Fruit fly (Drosophila melanogaster) whole organism, embryonic: ENCODE results near the gene Gdi.

ENCODE experiments used
- CG10654 ChIP-seq: fragments of 200-800 bp; sonication (Bioruptor generic); optimal IDR thresholded peaks from 2 replicates; lab custom pipeline; 2016; ENCODE audit warnings: missing biosample characterization, missing genetic modification characterization
- CG11085 ChIP-seq: fragments of 200-800 bp; sonication (Bioruptor generic); IDR thresholded peaks from 2 replicates; pipeline ENCODE4 v1.3.6; 2022; ENCODE audit warnings: missing biosample characterization, missing genetic modification characterization
- CG11093 ChIP-seq: fragments of 200-800 bp; sonication (Bioruptor generic); IDR thresholded peaks from 3 replicates; pipeline ENCODE4 v1.3.6; 2022; ENCODE audit warnings: missing biosample characterization, missing genetic modification characterization
- CG12236 ChIP-seq: fragments of 200-800 bp; sonication (Bioruptor generic); optimal IDR thresholded peaks from 2 replicates; lab custom pipeline; 2016; ENCODE audit warnings: missing biosample characterization, missing genetic modification characterization
- CG15514 ChIP-seq: fragments of 200-800 bp; sonication (Bioruptor generic); optimal IDR thresholded peaks from 3 replicates; lab custom pipeline; 2017; ENCODE audit warnings: missing biosample characterization, missing genetic modification characterization, mild to moderate bottlenecking, moderate library complexity, missing genetic modification reagents
- CG1602 ChIP-seq: fragments of 200-800 bp; sonication (Bioruptor generic); optimal IDR thresholded peaks from 3 replicates; lab custom pipeline; 2016; ENCODE audit warnings: missing biosample characterization, missing genetic modification characterization
- CG1603 ChIP-seq: fragments of 200-800 bp; sonication (Bioruptor generic); optimal IDR thresholded peaks from 2 replicates; lab custom pipeline; 2019; ENCODE audit warnings: missing biosample characterization, mild to moderate bottlenecking, missing genetic modification characterization, moderate library complexity
- CG16863 ChIP-seq: fragments of 200-800 bp; sonication (Bioruptor generic); optimal IDR thresholded peaks from 3 replicates; lab custom pipeline; 2016; ENCODE audit warnings: missing biosample characterization, missing genetic modification characterization
- CG17385 ChIP-seq: fragments of 200-800 bp; sonication (Bioruptor generic); optimal IDR thresholded peaks from 3 replicates; lab custom pipeline; 2018; ENCODE audit warnings: missing biosample characterization, mild to moderate bottlenecking, missing genetic modification characterization
- CG18011 ChIP-seq: fragments of 200-800 bp; sonication (Bioruptor generic); optimal IDR thresholded peaks from 2 replicates; lab custom pipeline; 2017; ENCODE audit warnings: missing biosample characterization, missing genetic modification characterization, mild to moderate bottlenecking, moderate library complexity, missing genotype
- CG32767 ChIP-seq: fragments of 200-800 bp; sonication (Bioruptor generic); IDR thresholded peaks from 2 replicates; pipeline ENCODE4 v1.3.6; 2022; ENCODE audit warnings: missing biosample characterization, missing genetic modification characterization
- CG32772 ChIP-seq: fragments of 200-800 bp; sonication (Bioruptor generic); IDR thresholded peaks from 2 replicates; pipeline ENCODE4 v1.3.6; 2022; ENCODE audit warnings: missing biosample characterization, missing genetic modification characterization
- CG3281 ChIP-seq: fragments of 200-800 bp; sonication (Bioruptor generic); optimal IDR thresholded peaks from 3 replicates; lab custom pipeline; 2017; ENCODE audit warnings: missing biosample characterization, mild to moderate bottlenecking, missing genetic modification characterization
- CG33557 ChIP-seq: fragments of 200-800 bp; sonication (Bioruptor generic); optimal IDR thresholded peaks from 2 replicates; lab custom pipeline; 2019; ENCODE audit warnings: missing biosample characterization, mild to moderate bottlenecking, missing genetic modification characterization, moderate library complexity
- CG6654 ChIP-seq: fragments of 200-800 bp; sonication (Bioruptor generic); optimal IDR thresholded peaks from 2 replicates; lab custom pipeline; 2017; ENCODE audit warnings: missing biosample characterization, mild to moderate bottlenecking, missing genetic modification characterization
- CG6683 ChIP-seq: fragments of 200-800 bp; sonication (Bioruptor generic); optimal IDR thresholded peaks from 2 replicates; lab custom pipeline; 2017; ENCODE audit warnings: missing biosample characterization, mild to moderate bottlenecking, missing genetic modification characterization, missing genetic modification reagents
- CG9609 ChIP-seq: fragments of 200-800 bp; sonication (Bioruptor generic); optimal IDR thresholded peaks from 3 replicates; lab custom pipeline; 2016; ENCODE audit warnings: missing biosample characterization, missing genetic modification characterization
- Doc3 ChIP-seq: fragments of 200-800 bp; sonication (Bioruptor generic); IDR thresholded peaks from 3 replicates; pipeline ENCODE4 v1.3.6; 2022; ENCODE audit warnings: missing biosample characterization, missing genetic modification characterization; ENCODE audit not compliant: partially characterized antibody
- Elba2 ChIP-seq: fragments of 200-800 bp; sonication (Bioruptor generic); optimal IDR thresholded peaks from 3 replicates; lab custom pipeline; 2016; ENCODE audit warnings: missing biosample characterization, missing genetic modification characterization
- Fer3 ChIP-seq: fragments of 200-800 bp; sonication (Bioruptor generic); optimal IDR thresholded peaks from 2 replicates; lab custom pipeline; 2018; ENCODE audit warnings: missing biosample characterization, mild to moderate bottlenecking, missing genetic modification characterization, moderate library complexity
- HLH3B ChIP-seq: fragments of 200-800 bp; sonication (Bioruptor generic); IDR thresholded peaks from 2 replicates; pipeline ENCODE4 v1.3.6; 2022; ENCODE audit warnings: missing biosample characterization, missing genetic modification characterization
- HLH54F ChIP-seq: fragments of 200-800 bp; sonication (Bioruptor generic); optimal IDR thresholded peaks from 3 replicates; lab custom pipeline; 2016; ENCODE audit warnings: missing biosample characterization, missing genetic modification characterization
- MESR4 ChIP-seq: fragments of 200-800 bp; sonication (Bioruptor generic); optimal IDR thresholded peaks from 2 replicates; lab custom pipeline; 2018; ENCODE audit warnings: missing biosample characterization, mild to moderate bottlenecking, missing genetic modification characterization, moderate library complexity
- NC2β ChIP-seq: fragments of 200-800 bp; sonication (Bioruptor generic); optimal IDR thresholded peaks from 2 replicates; lab custom pipeline; 2016; ENCODE audit warnings: missing biosample characterization, missing genetic modification characterization
- Neu2 ChIP-seq: fragments of 200-800 bp; sonication (Bioruptor generic); optimal IDR thresholded peaks from 3 replicates; lab custom pipeline; 2016; ENCODE audit warnings: missing biosample characterization, missing genetic modification characterization, borderline replicate concordance
- Nf-YA ChIP-seq: fragments of 200-800 bp; sonication (Bioruptor generic); IDR thresholded peaks from 2 replicates; pipeline ENCODE4 v1.3.6; 2022; ENCODE audit warnings: missing biosample characterization, missing genetic modification characterization
- Sry-β ChIP-seq: fragments of 200-800 bp; sonication (Bioruptor generic); optimal IDR thresholded peaks from 2 replicates; lab custom pipeline; 2018; ENCODE audit warnings: missing biosample characterization, mild to moderate bottlenecking, missing genetic modification characterization, moderate library complexity
- Usf ChIP-seq: fragments of 200-800 bp; sonication (Bioruptor generic); optimal IDR thresholded peaks from 2 replicates; lab custom pipeline; 2017; ENCODE audit warnings: missing genotype, missing biosample characterization, missing genetic modification characterization
- chinmo ChIP-seq: fragments of 200-800 bp; sonication (Bioruptor generic); IDR thresholded peaks from 4 replicates; pipeline ENCODE4 v1.3.6; 2022; ENCODE audit warnings: missing biosample characterization, missing genetic modification characterization; ENCODE audit not compliant: partially characterized antibody
- chm ChIP-seq: fragments of 200-800 bp; sonication (Bioruptor generic); IDR thresholded peaks from 2 replicates; pipeline ENCODE4 v1.3.6; 2022; ENCODE audit warnings: missing biosample characterization, missing genetic modification characterization
- dati ChIP-seq: fragments of 200-800 bp; sonication (Bioruptor generic); IDR thresholded peaks from 2 replicates; pipeline ENCODE4 v1.3.6; 2022; ENCODE audit warnings: missing biosample characterization, missing genetic modification characterization
- gce ChIP-seq: fragments of 200-800 bp; sonication (Bioruptor generic); IDR thresholded peaks from 3 replicates; pipeline ENCODE4 v1.3.6; 2022; ENCODE audit warnings: missing biosample characterization, missing genetic modification characterization
- hb ChIP-seq: fragments of 200-800 bp; sonication (Bioruptor generic); IDR thresholded peaks from 3 replicates; pipeline ENCODE4 v1.3.6; 2022; ENCODE audit warnings: missing biosample characterization, missing genetic modification characterization; ENCODE audit not compliant: partially characterized antibody
- jumu ChIP-seq: fragments of 200-800 bp; sonication (Bioruptor generic); optimal IDR thresholded peaks from 3 replicates; lab custom pipeline; 2016; ENCODE audit warnings: missing biosample characterization, missing genetic modification characterization
- lov ChIP-seq, 2 experiments: fragments of 200-800 bp in 1 of 2; fragments of >200 bp in 1 of 2; sonication (Bioruptor generic) in 1 of 2; IDR thresholded peaks in 1 of 2; optimal IDR thresholded peaks in 1 of 2; 2 replicates in 1 of 2; 3 replicates in 1 of 2; pipeline versions ENCODE4 v1.3.6 to Lab custom; 2017 to 2022; ENCODE audit warnings: missing biosample characterization in 1 of 2, missing genetic modification characterization in 1 of 2
- nom ChIP-seq: fragments of 200-800 bp; sonication (Bioruptor generic); optimal IDR thresholded peaks from 2 replicates; lab custom pipeline; 2017; ENCODE audit warnings: missing biosample characterization, missing genetic modification characterization, mild to moderate bottlenecking, moderate library complexity, missing genetic modification reagents
- otp ChIP-seq: fragments of 200-800 bp; sonication (Bioruptor generic); IDR thresholded peaks from 3 replicates; pipeline ENCODE4, ENCODE4 v1.3.6; 2022; ENCODE audit warnings: missing biosample characterization, missing genetic modification characterization
- pan ChIP-seq, 4 experiments: fragments of >200 bp in 3 of 4; fragments of 200-800 bp in 1 of 4; sonication (Bioruptor generic) in 1 of 4; optimal IDR thresholded peaks in 3 of 4; IDR thresholded peaks in 1 of 4; 2 replicates each; pipeline versions ENCODE4 v1.3.6 to Lab custom; 2017 to 2022; ENCODE audit warnings: missing biosample characterization in 2 of 4, missing genetic modification characterization in 2 of 4, mixed read lengths in 1 of 4
- pb ChIP-seq: fragments of 200-800 bp; sonication (Bioruptor generic); optimal IDR thresholded peaks from 3 replicates; lab custom pipeline; 2016; ENCODE audit warnings: missing biosample characterization, missing genetic modification characterization
- pita ChIP-seq: fragments of 200-800 bp; sonication (Bioruptor generic); optimal IDR thresholded peaks from 2 replicates; lab custom pipeline; 2017; ENCODE audit warnings: missing biosample characterization, mild to moderate bottlenecking, missing genetic modification characterization
- ro ChIP-seq: fragments of 200-800 bp; sonication (Bioruptor generic); IDR thresholded peaks from 2 replicates; pipeline ENCODE4 v1.3.6; 2022; ENCODE audit warnings: missing biosample characterization, missing genetic modification characterization
- sima ChIP-seq: fragments of 200-800 bp; sonication (Bioruptor generic); optimal IDR thresholded peaks from 2 replicates; lab custom pipeline; 2016; ENCODE audit warnings: missing biosample characterization, missing genetic modification characterization
- sug ChIP-seq: fragments of 200-800 bp; optimal IDR thresholded peaks from 2 replicates; lab custom pipeline; 2019; ENCODE audit warnings: missing biosample characterization, mild to moderate bottlenecking, missing genetic modification characterization, moderate library complexity
- tll ChIP-seq, 2 experiments: fragments of 200-800 bp in 1 of 2; fragments of >200 bp in 1 of 2; sonication (Bioruptor generic) in 1 of 2; optimal IDR thresholded peaks; 2 replicates each; lab custom pipeline; 2017 to 2019; ENCODE audit warnings: missing biosample characterization in 2 of 2, missing genetic modification characterization in 2 of 2, mild to moderate bottlenecking in 1 of 2, moderate library complexity in 1 of 2
- ttk ChIP-seq: fragments of 200-800 bp; sonication (Bioruptor generic); IDR thresholded peaks from 2 replicates; pipeline ENCODE4 v2.1.2; 2022; ENCODE audit warnings: missing biosample characterization, missing genetic modification characterization
- wek ChIP-seq: fragments of 200-800 bp; sonication (Bioruptor generic); optimal IDR thresholded peaks from 3 replicates; lab custom pipeline; 2018; ENCODE audit warnings: missing biosample characterization, mild to moderate bottlenecking, missing genetic modification characterization, moderate library complexity
- zen2 ChIP-seq: fragments of 200-800 bp; sonication (Bioruptor generic); IDR thresholded peaks from 3 replicates; pipeline ENCODE4 v1.3.6; 2022; ENCODE audit warnings: missing biosample characterization, missing genetic modification characterization; ENCODE audit not compliant: partially characterized antibody

The Gdi gene

dm6 chr2L:9498185-9498984 lies 3.7 kb upstream of the Gdi start (continued):
- TF ChIP-seq tll (GFP tag; optimal IDR thresholded peaks at IDR 0.05; lab: Kevin White, UChicago) = no peak
- TF ChIP-seq Elba2 (GFP tag; lab: Kevin White, UChicago) = no peak
- no peak for TF ChIP-seq chm (GFP tag; lab: Robert Waterston, UW)
- TF ChIP-seq pan (optimal IDR thresholded peaks at IDR 0.05; lab: Kevin White, UChicago) = no peak
- peak in 1 of 2 experiments; percentile 79 for TF ChIP-seq pan (GFP tag; optimal IDR thresholded peaks at IDR 0.05 in 1 of 2, IDR thresholded peaks at IDR 0.05 in 1 of 2)
- TF ChIP-seq hb (GFP tag; lab: Robert Waterston, UW) = no peak
- TF ChIP-seq CG6683 (GFP tag; lab: Kevin White, UChicago) = peak; percentile 42
- TF ChIP-seq CG17385 (GFP tag; lab: Kevin White, UChicago) = peak; percentile 22
- TF ChIP-seq pb (GFP tag; lab: Kevin White, UChicago) = no peak
- TF ChIP-seq CG1602 (GFP tag; lab: Kevin White, UChicago) = no peak
- no peak for TF ChIP-seq CG32772
- TF ChIP-seq ttk (GFP tag; lab: Robert Waterston, UW) = peak; percentile 49; the same call in 1 of the 2 replicates
- TF ChIP-seq sug (tag; lab: Kevin White, UChicago) = peak; percentile 89
- peak; percentile 67 for TF ChIP-seq CG1603 (tag; lab: Kevin White, UChicago)
- TF ChIP-seq CG33557 (GFP tag; lab: Kevin White, UChicago) = no peak
- TF ChIP-seq MESR4 (GFP tag; lab: Kevin White, UChicago) = no peak
- TF ChIP-seq NC2β (GFP tag; lab: Kevin White, UChicago) = peak; percentile 8
- TF ChIP-seq CG11093 = peak; percentile 46; the same call in 1 of the 3 replicates
- peak; percentile 23 for TF ChIP-seq CG15514 (GFP tag; lab: Kevin White, UChicago)
- 0 out of 4 replicates have a peak, but pooled peaks have one; percentile 43 for TF ChIP-seq chinmo
- no peak for TF ChIP-seq CG16863
- TF ChIP-seq gce (GFP tag; lab: Robert Waterston, UW) = no peak
- peak; percentile 59; the same call in 1 of the 2 replicates for TF ChIP-seq CG32767 (GFP tag; lab: Robert Waterston, UW)
- TF ChIP-seq wek = no peak
- TF ChIP-seq zen2 = no peak
- TF ChIP-seq dati (GFP tag; lab: Robert Waterston, UW) = no peak
- no peak for TF ChIP-seq CG11085 (GFP tag; lab: Robert Waterston, UW)
- TF ChIP-seq CG10654 = peak; percentile 64
- peak; percentile 38 for TF ChIP-seq HLH54F (GFP tag; lab: Kevin White, UChicago)
- TF ChIP-seq Nf-YA (GFP tag; lab: Robert Waterston, UW) = no peak
- no peak for TF ChIP-seq Neu2
- no peak for TF ChIP-seq CG18011 (GFP tag; lab: Kevin White, UChicago)
- peak; percentile 66 for TF ChIP-seq HLH3B
- TF ChIP-seq Doc3 (GFP tag; lab: Robert Waterston, UW) = no peak
- no peak for TF ChIP-seq Sry-β
- no peak for TF ChIP-seq sima (GFP tag; lab: Kevin White, UChicago)
- peak; percentile 30 for TF ChIP-seq CG9609 (GFP tag; lab: Kevin White, UChicago)
- TF ChIP-seq lov (optimal IDR thresholded peaks at IDR 0.05; lab: Kevin White, UChicago) = no peak
- peak; percentile 62; the same call in 1 of the 3 replicates for TF ChIP-seq lov (GFP tag; IDR thresholded peaks at IDR 0.05; lab: Robert Waterston, UW)
- TF ChIP-seq otp (GFP tag; lab: Robert Waterston, UW) = peak; percentile 53; the same call in 1 of the 3 replicates
- TF ChIP-seq ro (GFP tag; lab: Robert Waterston, UW) = peak; percentile 24; the same call in 1 of the 2 replicates
- peak; percentile 74 for TF ChIP-seq CG3281 (GFP tag; lab: Kevin White, UChicago)
- peak; percentile 72 for TF ChIP-seq Fer3 (tag; lab: Kevin White, UChicago)
- no peak for TF ChIP-seq CG12236 (GFP tag; lab: Kevin White, UChicago)
- TF ChIP-seq nom = no peak
- TF ChIP-seq pita = no peak
- no peak for TF ChIP-seq jumu (GFP tag; lab: Kevin White, UChicago)
- peak; percentile 17 for TF ChIP-seq CG6654 (GFP tag; lab: Kevin White, UChicago)
- no peak for TF ChIP-seq Usf (GFP tag; lab: Kevin White, UChicago)
